Worm (Caenorhabditis elegans): ENCODE measurements around the gene nhr-63.

DNA sequence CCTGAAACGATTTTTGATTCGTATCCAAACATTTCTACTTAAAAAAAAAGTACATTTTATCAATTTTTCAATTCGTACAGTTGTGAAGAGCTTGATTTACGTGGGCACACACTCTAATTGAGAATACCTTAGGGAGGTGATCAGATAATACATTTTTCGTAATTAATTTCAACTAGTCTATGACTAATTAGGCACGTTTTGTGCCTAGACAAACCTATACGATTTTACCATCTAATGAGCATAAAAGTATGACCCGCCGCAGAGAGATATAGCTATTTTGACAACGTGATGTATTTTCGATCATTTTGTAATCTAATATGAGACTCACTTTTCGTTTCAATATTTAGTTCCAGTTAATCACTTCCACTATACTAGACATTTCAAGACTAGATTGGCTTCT is 14.6 kb downstream of the nhr-63 start:
- TF ChIP-seq R02D3.7 (tag; optimal IDR thresholded peaks at IDR 0.05) (no peak), ztf-11 (tag; optimal IDR thresholded peaks at IDR 0.05) (no peak), skn-1 (tag; optimal IDR thresholded peaks at IDR 0.05) (no peak), nhr-237 (tag; optimal IDR thresholded peaks at IDR 0.05) (no peak), lsy-2 (tag; optimal IDR thresholded peaks at IDR 0.05) (no peak), mab-5 (tag; optimal IDR thresholded peaks at IDR 0.05) (no peak), ztf-4 (tag; optimal IDR thresholded peaks at IDR 0.05) (no peak), nhr-11 (tag; optimal IDR thresholded peaks at IDR 0.05) (no peak), crh-2 (tag; optimal IDR thresholded peaks at IDR 0.05) (no peak), ZK546.5 (tag; optimal IDR thresholded peaks at IDR 0.05) (no peak)
